Worm (Caenorhabditis elegans): ENCODE data around the gene fbxa-2.

- TF ChIP-seq peb-1 (tag; optimal IDR thresholded peaks at IDR 0.05) (no peak), nhr-10 (tag; optimal IDR thresholded peaks at IDR 0.05) (no peak), nhr-11 (tag; optimal IDR thresholded peaks at IDR 0.05) (no peak), lin-39 (tag; optimal IDR thresholded peaks at IDR 0.05) (no peak), nhr-6 (tag; optimal IDR thresholded peaks at IDR 0.05) (no peak), fos-1 (tag; optimal IDR thresholded peaks at IDR 0.05) (no peak), dmd-4 (tag; optimal IDR thresholded peaks at IDR 0.05) (no peak), ama-1 (optimal IDR thresholded peaks at IDR 0.05) (no peak)
These were observed 45.4 kb downstream of the fbxa-2 start, which contains the start of gene stdh-2 for ce11 chrV:16224027-16224426.
